Worm (Caenorhabditis elegans) whole organism, late embryonic: ENCODE measurements around the gene mrpl-40.

ENCODE experiments used
- ceh-14 ChIP-seq: sonication (generic microtip); optimal IDR thresholded peaks from 2 replicates; lab custom pipeline; 2016; ENCODE audit warnings: missing genotype, missing genetic modification characterization, missing compliant biosample characterization
- nhr-11 ChIP-seq: fragments of 150-350 bp; optimal IDR thresholded peaks from 2 replicates; lab custom pipeline; 2014; ENCODE audit warnings: missing biosample characterization, missing genetic modification characterization
- pqm-1 ChIP-seq: sonication (generic microtip); optimal IDR thresholded peaks from 2 replicates; lab custom pipeline; 2016; ENCODE audit warnings: missing genetic modification characterization, missing compliant biosample characterization

- no peak for TF ChIP-seq pqm-1
- no peak for TF ChIP-seq nhr-11 (tag; lab: Kevin White, UChicago)
- TF ChIP-seq ceh-14 = no peak
Measured at ce11 chrIII:51622-52021, 35.7 kb upstream of the mrpl-40 start.
